Worm (Caenorhabditis elegans): ENCODE results near the gene C38C3.3.

DNA sequence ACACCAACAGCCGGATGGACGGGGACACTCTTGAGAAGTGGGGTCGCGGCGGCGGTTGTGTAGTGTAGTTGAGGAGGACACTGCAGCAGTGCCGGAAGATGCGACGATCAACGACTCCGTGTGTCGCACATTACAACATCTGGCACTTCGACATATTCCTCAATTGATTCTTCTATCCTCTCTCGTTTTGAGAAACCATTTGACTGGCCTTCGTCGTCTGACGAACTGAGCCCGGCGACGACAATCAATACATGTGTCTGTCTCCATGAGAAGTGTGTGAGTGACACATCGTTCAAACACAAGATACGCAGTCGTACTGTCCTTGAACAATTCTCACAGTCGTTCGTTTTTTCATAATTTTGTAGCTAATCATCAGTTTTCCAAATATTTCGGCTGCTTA, 22.9 kb upstream of the C38C3.3 start:
- TF ChIP-seq W03F9.2 (tag; optimal IDR thresholded peaks at IDR 0.05) (no peak), him-1 (tag; optimal IDR thresholded peaks at IDR 0.05) (no peak)

Data from whole organism, L4/young adult.